Fruit fly (Drosophila melanogaster) whole organism, embryonic: ENCODE results near the gene tup.

Source experiments
- ATbp ChIP-seq: fragments of 200-800 bp; sonication (Bioruptor generic); optimal IDR thresholded peaks from 2 replicates; lab custom pipeline; 2017; ENCODE audit warnings: missing biosample characterization, mild to moderate bottlenecking, missing genetic modification characterization, missing genetic modification reagents
- Atf6 ChIP-seq: fragments of 200-800 bp; sonication (Bioruptor generic); IDR thresholded peaks from 2 replicates; pipeline ENCODE4 v1.3.6; 2022; ENCODE audit warnings: missing biosample characterization, missing genetic modification characterization
- Awh ChIP-seq: fragments of 200-800 bp; sonication (Bioruptor generic); IDR thresholded peaks from 2 replicates; pipeline ENCODE4, ENCODE4 v1.3.6; 2022; ENCODE audit warnings: missing biosample characterization, missing genetic modification characterization
- CG11093 ChIP-seq: fragments of 200-800 bp; sonication (Bioruptor generic); IDR thresholded peaks from 3 replicates; pipeline ENCODE4 v1.3.6; 2022; ENCODE audit warnings: missing biosample characterization, missing genetic modification characterization
- CG12155 ChIP-seq: fragments of 200-800 bp; sonication (Bioruptor generic); optimal IDR thresholded peaks from 3 replicates; lab custom pipeline; 2016; ENCODE audit warnings: missing biosample characterization, missing genetic modification characterization
- CG12942 ChIP-seq: fragments of 200-800 bp; sonication (Bioruptor generic); optimal IDR thresholded peaks from 3 replicates; lab custom pipeline; 2016; ENCODE audit warnings: missing biosample characterization, missing genetic modification characterization
- CG1529 ChIP-seq: fragments of 200-800 bp; sonication (Bioruptor generic); optimal IDR thresholded peaks from 3 replicates; lab custom pipeline; 2018; ENCODE audit warnings: missing biosample characterization, missing genetic modification characterization
- CG15696 ChIP-seq: fragments of 200-800 bp; sonication (Bioruptor generic); optimal IDR thresholded peaks from 2 replicates; lab custom pipeline; 2019; ENCODE audit warnings: missing biosample characterization, mild to moderate bottlenecking, missing genetic modification characterization, moderate library complexity
- CG16863 ChIP-seq: fragments of 200-800 bp; sonication (Bioruptor generic); optimal IDR thresholded peaks from 3 replicates; lab custom pipeline; 2016; ENCODE audit warnings: missing biosample characterization, missing genetic modification characterization
- CG18764 ChIP-seq: fragments of 200-800 bp; sonication (Bioruptor generic); optimal IDR thresholded peaks from 3 replicates; lab custom pipeline; 2016; ENCODE audit warnings: missing biosample characterization, missing genetic modification characterization
- CG2875 ChIP-seq: fragments of 200-800 bp; sonication (Bioruptor generic); optimal IDR thresholded peaks from 2 replicates; lab custom pipeline; 2017; ENCODE audit warnings: missing biosample characterization, mild to moderate bottlenecking, missing genetic modification characterization, missing genetic modification reagents
- CG42726 ChIP-seq: fragments of 200-800 bp; sonication (Bioruptor generic); IDR thresholded peaks from 2 replicates; pipeline ENCODE4 v1.3.6; 2022; ENCODE audit warnings: missing biosample characterization, missing genetic modification characterization; ENCODE audit not compliant: partially characterized antibody
- CG6175 ChIP-seq: fragments of 200-800 bp; sonication (Bioruptor generic); IDR thresholded peaks from 3 replicates; pipeline ENCODE4 v1.3.6; 2022; ENCODE audit warnings: missing biosample characterization, missing genetic modification characterization
- CG8290 ChIP-seq, 3 experiments: fragments of 200-800 bp; sonication (Bioruptor generic); optimal IDR thresholded peaks; 2 replicates each; lab custom pipeline; 2016 to 2019; ENCODE audit warnings: missing biosample characterization in 3 of 3, missing genetic modification characterization in 3 of 3, mild to moderate bottlenecking in 2 of 3, moderate library complexity in 1 of 3
- CG8388 ChIP-seq: fragments of 200-800 bp; sonication (Bioruptor generic); optimal IDR thresholded peaks from 2 replicates; lab custom pipeline; 2019; ENCODE audit warnings: missing biosample characterization, mild to moderate bottlenecking, missing genetic modification characterization, moderate library complexity
- CG8478 ChIP-seq: fragments of >200 bp; optimal IDR thresholded peaks from 2 replicates; lab custom pipeline; 2018
- CG9609 ChIP-seq: fragments of 200-800 bp; sonication (Bioruptor generic); optimal IDR thresholded peaks from 3 replicates; lab custom pipeline; 2016; ENCODE audit warnings: missing biosample characterization, missing genetic modification characterization
- CHES-1-like ChIP-seq: fragments of 200-800 bp; sonication (Bioruptor generic); optimal IDR thresholded peaks from 2 replicates; lab custom pipeline; 2016; ENCODE audit warnings: missing biosample characterization, missing genetic modification characterization
- D ChIP-seq, 2 experiments: fragments of 200-800 bp in 1 of 2; fragments of >200 bp in 1 of 2; sonication (Bioruptor generic) in 1 of 2; optimal IDR thresholded peaks; 2 replicates in 1 of 2; 3 replicates in 1 of 2; lab custom pipeline; 2017; ENCODE audit warnings: mild to moderate bottlenecking in 1 of 2, missing biosample characterization in 1 of 2, missing genetic modification characterization in 1 of 2, missing genetic modification reagents in 1 of 2
- Dek ChIP-seq: fragments of 200-800 bp; sonication (Bioruptor generic); optimal IDR thresholded peaks from 3 replicates; lab custom pipeline; 2019; ENCODE audit warnings: missing biosample characterization, mild to moderate bottlenecking, missing genetic modification characterization, moderate library complexity
- HLH54F ChIP-seq: fragments of 200-800 bp; sonication (Bioruptor generic); optimal IDR thresholded peaks from 3 replicates; lab custom pipeline; 2016; ENCODE audit warnings: missing biosample characterization, missing genetic modification characterization
- Hr78 ChIP-seq, 2 experiments: fragments of 200-800 bp in 1 of 2; fragments of >200 bp in 1 of 2; sonication (Bioruptor generic) in 1 of 2; optimal IDR thresholded peaks; 2 replicates each; lab custom pipeline; 2017 to 2019; ENCODE audit warnings: missing biosample characterization in 2 of 2, missing genetic modification characterization in 2 of 2, mild to moderate bottlenecking in 1 of 2, moderate library complexity in 1 of 2
- MTF-1 ChIP-seq: fragments of 200-800 bp; sonication (Bioruptor generic); optimal IDR thresholded peaks from 2 replicates; lab custom pipeline; 2018; ENCODE audit warnings: missing biosample characterization, mild to moderate bottlenecking, missing genetic modification characterization, borderline replicate concordance
- Rx ChIP-seq: fragments of 200-800 bp; sonication (Bioruptor generic); IDR thresholded peaks from 2 replicates; pipeline ENCODE4 v1.3.6; 2022; ENCODE audit warnings: missing biosample characterization, missing genetic modification characterization
- Side ChIP-seq: fragments of 200-800 bp; sonication (Bioruptor generic); optimal IDR thresholded peaks from 2 replicates; lab custom pipeline; 2016; ENCODE audit warnings: missing biosample characterization, missing genetic modification characterization
- Six4 ChIP-seq: fragments of 200-800 bp; sonication (Bioruptor generic); optimal IDR thresholded peaks from 2 replicates; lab custom pipeline; 2016; ENCODE audit warnings: missing biosample characterization, missing genetic modification characterization
- TFAM ChIP-seq: fragments of 200-800 bp; sonication (Bioruptor generic); optimal IDR thresholded peaks from 2 replicates; lab custom pipeline; 2017; ENCODE audit warnings: missing biosample characterization, missing genetic modification characterization, inconsistent platforms
- Xrp1 ChIP-seq: fragments of 200-800 bp; sonication (Bioruptor generic); IDR thresholded peaks from 2 replicates; pipeline ENCODE4 v1.3.6; 2022; ENCODE audit warnings: missing biosample characterization, missing genetic modification characterization
- YL-1 ChIP-seq: fragments of 200-800 bp; sonication (Bioruptor generic); optimal IDR thresholded peaks from 3 replicates; lab custom pipeline; 2017; ENCODE audit warnings: missing biosample characterization, mild to moderate bottlenecking, missing genetic modification characterization
- amos ChIP-seq: fragments of 200-800 bp; sonication (Bioruptor generic); IDR thresholded peaks from 2 replicates; pipeline ENCODE4 v1.3.6; 2022; ENCODE audit warnings: missing biosample characterization, missing genetic modification characterization; ENCODE audit not compliant: partially characterized antibody
- ase ChIP-seq: fragments of 200-800 bp; sonication (Bioruptor generic); IDR thresholded peaks from 3 replicates; pipeline ENCODE4 v1.3.6; 2022; ENCODE audit warnings: missing biosample characterization, missing genetic modification characterization
- ato ChIP-seq: fragments of 200-800 bp; sonication (Bioruptor generic); IDR thresholded peaks from 2 replicates; pipeline ENCODE4 v1.3.6; 2022; ENCODE audit warnings: missing biosample characterization, missing genetic modification characterization; ENCODE audit not compliant: partially characterized antibody
- chm ChIP-seq: fragments of 200-800 bp; sonication (Bioruptor generic); IDR thresholded peaks from 2 replicates; pipeline ENCODE4 v1.3.6; 2022; ENCODE audit warnings: missing biosample characterization, missing genetic modification characterization
- dan ChIP-seq: fragments of 200-800 bp; sonication (Bioruptor generic); IDR thresholded peaks from 2 replicates; pipeline ENCODE4 v1.3.6; 2022; ENCODE audit warnings: missing biosample characterization, missing genetic modification characterization
- fd102C ChIP-seq: fragments of 200-800 bp; sonication (Bioruptor generic); optimal IDR thresholded peaks from 2 replicates; lab custom pipeline; 2018; ENCODE audit warnings: missing biosample characterization, mild to moderate bottlenecking, missing genetic modification characterization, moderate library complexity
- gcm ChIP-seq: fragments of 200-800 bp; sonication (Bioruptor generic); optimal IDR thresholded peaks from 2 replicates; lab custom pipeline; 2019; ENCODE audit warnings: missing biosample characterization, mild to moderate bottlenecking, missing genetic modification characterization, moderate library complexity
- grau ChIP-seq: fragments of 200-800 bp; optimal IDR thresholded peaks from 3 replicates; lab custom pipeline; 2019; ENCODE audit warnings: missing biosample characterization, mild to moderate bottlenecking, missing genetic modification characterization, moderate library complexity
- grn ChIP-seq: fragments of 200-800 bp; sonication (Bioruptor generic); optimal IDR thresholded peaks from 3 replicates; lab custom pipeline; 2017; ENCODE audit warnings: missing biosample characterization, missing genetic modification characterization
- lmd ChIP-seq: fragments of 200-800 bp; sonication (Bioruptor generic); IDR thresholded peaks from 2 replicates; pipeline ENCODE4 v1.3.6; 2022; ENCODE audit warnings: missing biosample characterization, missing genetic modification characterization
- rib ChIP-seq: fragments of 200-800 bp; sonication (Bioruptor generic); IDR thresholded peaks from 2 replicates; pipeline ENCODE4 v1.3.6; 2022; ENCODE audit warnings: missing biosample characterization, missing genetic modification characterization
- sc ChIP-seq, 3 experiments: fragments of >200 bp in 2 of 3; fragments of 200-800 bp in 1 of 3; sonication (Bioruptor generic) in 1 of 3; optimal IDR thresholded peaks; 2 replicates in 2 of 3; 3 replicates in 1 of 3; lab custom pipeline; 2017; ENCODE audit warnings: mild to moderate bottlenecking in 1 of 3, missing biosample characterization in 1 of 3, missing genetic modification characterization in 1 of 3, missing genetic modification reagents in 1 of 3
- schlank ChIP-seq: fragments of 200-800 bp; sonication (Bioruptor generic); optimal IDR thresholded peaks from 2 replicates; lab custom pipeline; 2018; ENCODE audit warnings: missing biosample characterization, mild to moderate bottlenecking, missing genetic modification characterization
- sens-2 ChIP-seq: fragments of 200-800 bp; sonication (Bioruptor generic); IDR thresholded peaks from 2 replicates; pipeline ENCODE4 v1.3.6; 2022; ENCODE audit warnings: missing biosample characterization, missing genetic modification characterization
- so ChIP-seq: fragments of 200-800 bp; sonication (Bioruptor generic); IDR thresholded peaks from 3 replicates; pipeline ENCODE4 v1.3.6; 2022; ENCODE audit warnings: missing biosample characterization, missing genetic modification characterization
- vvl ChIP-seq: fragments of 200-800 bp; sonication (Bioruptor generic); IDR thresholded peaks from 2 replicates; pipeline ENCODE4 v1.3.6; 2022; ENCODE audit warnings: missing biosample characterization, missing genetic modification characterization
- wdn ChIP-seq: fragments of 200-800 bp; sonication (Bioruptor generic); IDR thresholded peaks from 2 replicates; pipeline ENCODE4 v1.3.6; 2022; ENCODE audit warnings: missing biosample characterization, missing genetic modification characterization
- zf30C ChIP-seq: fragments of 200-800 bp; sonication (Bioruptor generic); optimal IDR thresholded peaks from 3 replicates; lab custom pipeline; 2018; ENCODE audit warnings: missing biosample characterization, mild to moderate bottlenecking, missing genetic modification characterization

The tup gene

DNA sequence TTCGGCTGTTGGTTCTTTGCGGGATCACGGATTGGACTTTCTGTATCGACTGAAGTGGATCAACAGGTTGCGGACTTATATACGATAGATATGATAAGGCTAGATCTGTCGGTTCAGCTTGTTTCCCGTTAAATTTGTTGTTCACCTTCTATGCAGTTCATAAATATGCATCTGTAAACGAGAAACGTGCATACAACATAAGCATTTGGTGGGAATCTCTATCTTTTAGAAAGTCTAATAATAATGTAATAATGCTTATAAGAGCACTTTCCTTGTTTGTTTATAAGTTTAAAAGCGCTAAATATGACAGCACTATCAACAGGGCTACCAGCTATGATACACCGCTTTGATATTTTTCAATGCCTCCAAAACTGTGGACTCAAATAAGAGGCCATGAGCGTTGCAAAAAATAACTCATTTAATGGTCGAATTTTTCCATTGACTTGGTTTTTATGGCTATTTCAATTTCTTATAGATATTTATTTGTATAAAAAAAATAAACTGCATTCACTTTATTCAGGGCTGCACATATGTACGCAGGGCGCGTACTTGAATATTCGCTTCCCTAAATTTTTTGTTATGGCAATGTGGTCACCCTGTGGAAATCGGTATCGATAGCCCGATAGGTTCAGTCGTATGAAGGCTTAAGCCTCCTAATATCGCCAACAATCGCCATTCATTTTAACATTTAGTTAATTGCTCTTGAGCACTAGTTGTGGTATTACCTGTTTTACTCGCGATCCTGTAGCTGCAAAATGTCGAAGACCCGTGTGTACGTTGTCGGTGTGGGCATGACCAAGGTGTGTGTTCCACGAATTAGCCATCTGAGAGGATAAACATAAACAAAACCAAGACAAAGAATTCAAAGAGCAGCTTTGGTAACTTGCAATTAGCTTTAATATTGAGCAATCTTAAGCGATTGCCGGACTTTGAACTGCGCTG is 50.2 kb downstream of the tup start, which contains the start of the genes CG17597 and ScpX (continued):
- TF ChIP-seq fd102C (peak; percentile 47), lmd (GFP tag; lab: Robert Waterston, UW) (peak; percentile 70), CG16863 (GFP tag; lab: Kevin White, UChicago) (peak; percentile 31), wdn (GFP tag; lab: Robert Waterston, UW) (0 out of 2 replicates have a peak, but pooled peaks have one; percentile 17), so (GFP tag; lab: Robert Waterston, UW) (peak; percentile 40; the same call in 1 of the 3 replicates), grau (tag; lab: Kevin White, UChicago) (peak; percentile 69), grn (GFP tag; lab: Kevin White, UChicago) (peak; percentile 88), CG12155 (GFP tag; lab: Kevin White, UChicago) (peak; percentile 65), CG15696 (peak; percentile 60), YL-1 (GFP tag; lab: Kevin White, UChicago) (peak; percentile 56), ase (GFP tag; lab: Robert Waterston, UW) (0 out of 3 replicates have a peak, but pooled peaks have one; percentile 43), MTF-1 (GFP tag; lab: Kevin White, UChicago) (no peak), sc (optimal IDR thresholded peaks at IDR 0.05; lab: Kevin White, UChicago) (no peak), sc (GFP tag; optimal IDR thresholded peaks at IDR 0.05; lab: Kevin White, UChicago) (peak; percentile 18), CG2875 (GFP tag; lab: Kevin White, UChicago) (peak; percentile 35), HLH54F (peak; percentile 68), ATbp (GFP tag; lab: Kevin White, UChicago) (no peak), vvl (GFP tag; lab: Robert Waterston, UW) (peak; percentile 32; the same call in 1 of the 2 replicates), Awh (GFP tag; lab: Robert Waterston, UW) (no peak), zf30C (GFP tag; lab: Kevin White, UChicago) (no peak), CG1529 (GFP tag; lab: Kevin White, UChicago) (no peak), CG6175 (GFP tag; lab: Robert Waterston, UW) (no peak), ato (GFP tag; lab: Robert Waterston, UW) (peak; percentile 90), Side (GFP tag; lab: Kevin White, UChicago) (peak; percentile 34), TFAM (GFP tag; lab: Kevin White, UChicago) (no peak), CG42726 (GFP tag; lab: Robert Waterston, UW) (peak; percentile 73), gcm (GFP tag; lab: Kevin White, UChicago) (peak; percentile 6), Atf6 (GFP tag; lab: Robert Waterston, UW) (no peak), D (optimal IDR thresholded peaks at IDR 0.05; lab: Kevin White, UChicago) (no peak), D (GFP tag; optimal IDR thresholded peaks at IDR 0.05; lab: Kevin White, UChicago) (peak; percentile 7), CG9609 (GFP tag; lab: Kevin White, UChicago) (peak; percentile 32), CG11093 (GFP tag; lab: Robert Waterston, UW) (no peak), CG12942 (peak; percentile 45), CG8388 (peak; percentile 45), Xrp1 (peak; percentile 51), CHES-1-like (GFP tag; lab: Kevin White, UChicago) (peak; percentile 57), CG8478 (no peak), Dek (tag; lab: Kevin White, UChicago) (peak; percentile 47), CG18764 (GFP tag; lab: Kevin White, UChicago) (peak; percentile 38), CG8290 (GFP tag; optimal IDR thresholded peaks at IDR 0.05; lab: Kevin White, UChicago) (peak; percentile 53), CG8290 (tag; optimal IDR thresholded peaks at IDR 0.05; lab: Kevin White, UChicago) (peak; percentile 1 to 58), dan (GFP tag; lab: Robert Waterston, UW) (no peak), Rx (peak; percentile 7; the same call in 1 of the 2 replicates), chm (GFP tag; lab: Robert Waterston, UW) (no peak), rib (GFP tag; lab: Robert Waterston, UW) (no peak), Six4 (GFP tag; lab: Kevin White, UChicago) (peak; percentile 43), schlank (tag; lab: Kevin White, UChicago) (no peak), Hr78 (GFP tag; optimal IDR thresholded peaks at IDR 0.05; lab: Kevin White, UChicago) (peak in 1 of 2 experiments; percentile 47), sens-2 (GFP tag; lab: Robert Waterston, UW) (no peak), amos (peak; percentile 86)
